Fruit fly (Drosophila melanogaster) whole organism, embryonic: Measurements from ENCODE around the gene Alp13.

Source experiments
- Antp ChIP-seq: fragments of 200-800 bp; sonication (Bioruptor generic); optimal IDR thresholded peaks from 3 replicates; lab custom pipeline; 2016; ENCODE audit warnings: missing biosample characterization, missing genetic modification characterization
- Atf6 ChIP-seq: fragments of 200-800 bp; sonication (Bioruptor generic); IDR thresholded peaks from 2 replicates; pipeline ENCODE4 v1.3.6; 2022; ENCODE audit warnings: missing biosample characterization, missing genetic modification characterization
- Awh ChIP-seq: fragments of 200-800 bp; sonication (Bioruptor generic); IDR thresholded peaks from 2 replicates; pipeline ENCODE4, ENCODE4 v1.3.6; 2022; ENCODE audit warnings: missing biosample characterization, missing genetic modification characterization
- CG1024 ChIP-seq: fragments of 200-800 bp; sonication (Bioruptor generic); IDR thresholded peaks from 2 replicates; pipeline ENCODE4 v1.3.6; 2022; ENCODE audit warnings: missing biosample characterization, missing genetic modification characterization
- CG11093 ChIP-seq: fragments of 200-800 bp; sonication (Bioruptor generic); IDR thresholded peaks from 3 replicates; pipeline ENCODE4 v1.3.6; 2022; ENCODE audit warnings: missing biosample characterization, missing genetic modification characterization
- CG11456 ChIP-seq: fragments of 200-800 bp; sonication (Bioruptor generic); IDR thresholded peaks from 3 replicates; pipeline ENCODE4 v1.3.6; 2022; ENCODE audit warnings: missing biosample characterization, missing genetic modification characterization
- CG15514 ChIP-seq: fragments of 200-800 bp; sonication (Bioruptor generic); optimal IDR thresholded peaks from 3 replicates; lab custom pipeline; 2017; ENCODE audit warnings: missing biosample characterization, missing genetic modification characterization, mild to moderate bottlenecking, moderate library complexity, missing genetic modification reagents
- CG17186 ChIP-seq: fragments of 200-800 bp; sonication (Bioruptor generic); optimal IDR thresholded peaks from 3 replicates; lab custom pipeline; 2017; ENCODE audit warnings: missing biosample characterization, missing genetic modification reagents, missing genetic modification characterization
- CG1792 ChIP-seq: fragments of 200-800 bp; sonication (Bioruptor generic); optimal IDR thresholded peaks from 2 replicates; lab custom pipeline; 2016; ENCODE audit warnings: missing biosample characterization, missing genetic modification characterization
- CG1832 ChIP-seq: fragments of 200-800 bp; sonication (Bioruptor generic); optimal IDR thresholded peaks from 2 replicates; lab custom pipeline; 2017; ENCODE audit warnings: missing biosample characterization, mild to moderate bottlenecking, missing genetic modification characterization, inconsistent platforms
- CG2678 ChIP-seq: fragments of 200-800 bp; sonication (Bioruptor generic); optimal IDR thresholded peaks from 3 replicates; lab custom pipeline; 2019; ENCODE audit warnings: missing biosample characterization, mild to moderate bottlenecking, missing genetic modification characterization, moderate library complexity
- CG3995 ChIP-seq: fragments of 200-800 bp; sonication (Bioruptor generic); optimal IDR thresholded peaks from 3 replicates; lab custom pipeline; 2016; ENCODE audit warnings: missing biosample characterization, missing genetic modification characterization
- CG6791 ChIP-seq: fragments of 200-800 bp; sonication (Bioruptor generic); IDR thresholded peaks from 3 replicates; pipeline ENCODE4 v1.3.6; 2022; ENCODE audit warnings: missing biosample characterization, missing genetic modification characterization; ENCODE audit not compliant: partially characterized antibody
- CG7928 ChIP-seq: fragments of 200-800 bp; sonication (Bioruptor generic); optimal IDR thresholded peaks from 2 replicates; lab custom pipeline; 2017; ENCODE audit warnings: missing biosample characterization, mild to moderate bottlenecking, missing genetic modification characterization
- Drgx ChIP-seq: fragments of 200-800 bp; sonication (Bioruptor generic); IDR thresholded peaks from 2 replicates; pipeline ENCODE4 v1.3.6; 2022; ENCODE audit warnings: missing biosample characterization, missing genetic modification characterization
- Ets65A ChIP-seq: fragments of 200-800 bp; sonication (Bioruptor generic); peaks from one replicate; lab custom pipeline; 2016; ENCODE audit warnings: missing biosample characterization, missing genetic modification characterization
- H2.0 ChIP-seq: fragments of 200-800 bp; sonication (Bioruptor generic); IDR thresholded peaks from 2 replicates; pipeline ENCODE4 v1.3.6; 2022; ENCODE audit warnings: missing biosample characterization, missing genetic modification characterization
- Hr78 ChIP-seq, 2 experiments: fragments of 200-800 bp in 1 of 2; fragments of >200 bp in 1 of 2; sonication (Bioruptor generic) in 1 of 2; optimal IDR thresholded peaks; 2 replicates each; lab custom pipeline; 2017 to 2019; ENCODE audit warnings: missing biosample characterization in 2 of 2, missing genetic modification characterization in 2 of 2, mild to moderate bottlenecking in 1 of 2, moderate library complexity in 1 of 2
- MTF-1 ChIP-seq: fragments of 200-800 bp; sonication (Bioruptor generic); optimal IDR thresholded peaks from 2 replicates; lab custom pipeline; 2018; ENCODE audit warnings: missing biosample characterization, mild to moderate bottlenecking, missing genetic modification characterization, borderline replicate concordance
- NFAT ChIP-seq: fragments of 200-800 bp; sonication (Bioruptor generic); IDR thresholded peaks from 2 replicates; pipeline ENCODE4 v1.3.6; 2022; ENCODE audit warnings: missing biosample characterization, missing genetic modification characterization
- NK7.1 ChIP-seq: fragments of 200-800 bp; sonication (Bioruptor generic); optimal IDR thresholded peaks from 3 replicates; lab custom pipeline; 2016; ENCODE audit warnings: missing biosample characterization, missing genetic modification characterization
- PHDP ChIP-seq: fragments of 200-800 bp; sonication (Bioruptor generic); optimal IDR thresholded peaks from 3 replicates; lab custom pipeline; 2018; ENCODE audit warnings: missing biosample characterization, mild to moderate bottlenecking, missing genetic modification characterization, moderate library complexity
- Scr ChIP-seq: fragments of 200-800 bp; sonication (Bioruptor generic); IDR thresholded peaks from 2 replicates; pipeline ENCODE4 v1.3.6; 2022; ENCODE audit warnings: missing biosample characterization, missing genetic modification characterization; ENCODE audit not compliant: partially characterized antibody
- Trl ChIP-seq, 3 experiments: fragments of >200 bp in 2 of 3; fragments of 200-800 bp in 1 of 3; sonication (Bioruptor generic) in 1 of 3; optimal IDR thresholded peaks; 2 replicates in 1 of 3; 3 replicates in 2 of 3; lab custom pipeline; 2016 to 2017; ENCODE audit warnings: missing biosample characterization in 1 of 3, missing genetic modification characterization in 1 of 3
- Usf ChIP-seq: fragments of 200-800 bp; sonication (Bioruptor generic); optimal IDR thresholded peaks from 2 replicates; lab custom pipeline; 2017; ENCODE audit warnings: missing genotype, missing biosample characterization, missing genetic modification characterization
- bbx ChIP-seq: fragments of 200-800 bp; sonication (Bioruptor generic); IDR thresholded peaks from 2 replicates; pipeline ENCODE4 v1.3.6; 2022; ENCODE audit warnings: missing biosample characterization, missing genetic modification characterization; ENCODE audit not compliant: partially characterized antibody
- bigmax ChIP-seq: fragments of 200-800 bp; sonication (Bioruptor generic); optimal IDR thresholded peaks from 2 replicates; lab custom pipeline; 2018; ENCODE audit warnings: missing biosample characterization, mild to moderate bottlenecking, missing genetic modification characterization
- cato ChIP-seq: fragments of 200-800 bp; sonication (Bioruptor generic); optimal IDR thresholded peaks from 2 replicates; lab custom pipeline; 2016; ENCODE audit warnings: missing biosample characterization, missing genetic modification characterization, borderline replicate concordance
- caup ChIP-seq: fragments of 200-800 bp; sonication (Bioruptor generic); optimal IDR thresholded peaks from 3 replicates; lab custom pipeline; 2017; ENCODE audit warnings: missing biosample characterization, mild to moderate bottlenecking, missing genetic modification characterization, moderate library complexity; ENCODE audit not compliant: severe bottlenecking
- croc ChIP-seq: fragments of 200-800 bp; sonication (Bioruptor generic); conservative IDR thresholded peaks from 3 replicates; pipeline ENCODE4 v1.3.6; 2022; ENCODE audit warnings: missing biosample characterization, missing genetic modification characterization
- danr ChIP-seq: fragments of 200-800 bp; sonication (Bioruptor generic); IDR thresholded peaks from 2 replicates; pipeline ENCODE4 v1.3.6; 2022; ENCODE audit warnings: missing biosample characterization, missing genetic modification characterization
- kay ChIP-seq: fragments of 200-800 bp; sonication (Bioruptor generic); optimal IDR thresholded peaks from 2 replicates; lab custom pipeline; 2016; ENCODE audit warnings: missing biosample characterization, missing genetic modification characterization
- lilli ChIP-seq: fragments of 200-800 bp; sonication (Bioruptor generic); optimal IDR thresholded peaks from 3 replicates; lab custom pipeline; 2016; ENCODE audit warnings: missing biosample characterization, missing genetic modification characterization
- mld ChIP-seq: fragments of 200-800 bp; sonication (Bioruptor generic); IDR thresholded peaks from 3 replicates; pipeline ENCODE4 v1.3.6; 2022; ENCODE audit warnings: missing biosample characterization, missing genetic modification characterization; ENCODE audit not compliant: partially characterized antibody
- oc ChIP-seq: fragments of 200-800 bp; sonication (Bioruptor generic); optimal IDR thresholded peaks from 2 replicates; lab custom pipeline; 2018; ENCODE audit warnings: missing biosample characterization, mild to moderate bottlenecking, missing genetic modification characterization, moderate library complexity
- sd ChIP-seq: fragments of 200-800 bp; sonication (Bioruptor generic); optimal IDR thresholded peaks from 3 replicates; lab custom pipeline; 2018; ENCODE audit warnings: missing biosample characterization, mild to moderate bottlenecking, missing genetic modification characterization, moderate library complexity
- sens ChIP-seq: fragments of 200-800 bp; sonication (Bioruptor generic); peaks from one replicate; lab custom pipeline; 2016; ENCODE audit warnings: missing biosample characterization, missing genetic modification characterization
- trem ChIP-seq: fragments of 200-800 bp; optimal IDR thresholded peaks from 3 replicates; lab custom pipeline; 2019; ENCODE audit warnings: missing biosample characterization, mild to moderate bottlenecking, missing genetic modification characterization, moderate library complexity
- vnd ChIP-seq: fragments of 200-800 bp; sonication (Bioruptor generic); IDR thresholded peaks from 3 replicates; pipeline ENCODE4 v1.3.6; 2022; ENCODE audit warnings: missing biosample characterization, missing genetic modification characterization; ENCODE audit not compliant: partially characterized antibody
- wek ChIP-seq: fragments of 200-800 bp; sonication (Bioruptor generic); optimal IDR thresholded peaks from 3 replicates; lab custom pipeline; 2018; ENCODE audit warnings: missing biosample characterization, mild to moderate bottlenecking, missing genetic modification characterization, moderate library complexity
- zen2 ChIP-seq: fragments of 200-800 bp; sonication (Bioruptor generic); IDR thresholded peaks from 3 replicates; pipeline ENCODE4 v1.3.6; 2022; ENCODE audit warnings: missing biosample characterization, missing genetic modification characterization; ENCODE audit not compliant: partially characterized antibody

The Alp13 gene

dm6 chr3R:10032951-10033720, 42.0 kb downstream of the Alp13 start (continued):
- TF ChIP-seq CG1792, result no peak
- TF ChIP-seq CG2678, result peak; percentile 58
- no peak for TF ChIP-seq CG7928 (GFP tag; lab: Kevin White, UChicago)
- no peak for TF ChIP-seq MTF-1

- TF ChIP-seq Atf6 (GFP tag; lab: Robert Waterston, UW) (peak; percentile 28; the same call in 1 of the 2 replicates), NFAT (GFP tag; lab: Robert Waterston, UW) (no peak), H2.0 (no peak), Trl (optimal IDR thresholded peaks at IDR 0.05; lab: Kevin White, UChicago) (no peak), Trl (GFP tag; optimal IDR thresholded peaks at IDR 0.05; lab: Kevin White, UChicago) (no peak), kay (no peak)
- TF ChIP-seq, all 482 proteins: peak for 1
These were observed 43.7 kb downstream of the Alp13 start for dm6 chr3R:10031480-10031879.

dm6 chr3R:10028378-10028777, 46.8 kb downstream of the Alp13 start:
- TF ChIP-seq bigmax (GFP tag; lab: Kevin White, UChicago) (no peak), Drgx (GFP tag; lab: Robert Waterston, UW) (peak; percentile 36; the same call in 1 of the 2 replicates)

- TF ChIP-seq sens (peak; percentile 65), oc (no peak)
These were observed 50.1 kb downstream of the Alp13 start, which contains the start of gene CG31407 for dm6 chr3R:10025050-10025449. Gene CG31407, minus strand, starts transcription at chr3R:10025150.

dm6 chr3R:10024032-10024712, 51.0 kb downstream of the Alp13 start:
- TF ChIP-seq CG3995 (GFP tag; lab: Kevin White, UChicago) (no peak), bbx (GFP tag; lab: Robert Waterston, UW) (no peak), vnd (GFP tag; lab: Robert Waterston, UW) (no peak), Usf (no peak), lilli (peak; percentile 56), CG11093 (GFP tag; lab: Robert Waterston, UW) (no peak), CG1024 (GFP tag; lab: Robert Waterston, UW) (no peak), PHDP (tag; lab: Kevin White, UChicago) (no peak), zen2 (GFP tag; lab: Robert Waterston, UW) (no peak), trem (no peak), CG6791 (GFP tag; lab: Robert Waterston, UW) (no peak), Awh (GFP tag; lab: Robert Waterston, UW) (no peak), NK7.1 (GFP tag; lab: Kevin White, UChicago) (no peak), Antp (GFP tag; lab: Kevin White, UChicago) (peak; percentile 32), danr (GFP tag; lab: Robert Waterston, UW) (no peak), CG1832 (GFP tag; lab: Kevin White, UChicago) (no peak), mld (GFP tag; lab: Robert Waterston, UW) (no peak), croc (no peak), CG17186 (GFP tag; lab: Kevin White, UChicago) (no peak), caup (GFP tag; lab: Kevin White, UChicago) (no peak), wek (GFP tag; lab: Kevin White, UChicago) (no peak), Scr (GFP tag; lab: Robert Waterston, UW) (no peak), Ets65A (peak; percentile 75), Hr78 (GFP tag; optimal IDR thresholded peaks at IDR 0.05; lab: Kevin White, UChicago) (no peak), sd (tag; lab: Kevin White, UChicago) (no peak), CG11456 (GFP tag; lab: Robert Waterston, UW) (peak; percentile 57; the same call in 1 of the 3 replicates), CG15514 (peak; percentile 39), cato (GFP tag; lab: Kevin White, UChicago) (no peak)
